Worm (Caenorhabditis elegans) whole organism, dauer: ENCODE results near the gene nlp-11.

Experiments
- unc-62 ChIP-seq: sonication (generic microtip); optimal IDR thresholded peaks from 2 replicates; lab custom pipeline; 2017; ENCODE audit warnings: missing biosample characterization, missing genetic modification reagents, missing genetic modification characterization

nlp-11 gene

ce11 chrII:9644940-9645634, 46.7 kb downstream of the nlp-11 start:
- TF ChIP-seq unc-62 (GFP tag; lab: Kevin White, UChicago), result no peak

- TF ChIP-seq unc-62 (GFP tag; lab: Kevin White, UChicago), result no peak
Measured at ce11 chrII:9644438-9644837, 47.3 kb downstream of the nlp-11 start, which contains the start of gene fzr-1. Gene fzr-1, minus strand, starts transcription at chrII:9644466.
